Fruit fly (Drosophila melanogaster) whole organism, pupa: ENCODE data around the gene gny.

Experiments
- CG10348 ChIP-seq: fragments of 200-800 bp; sonication (Bioruptor generic); IDR thresholded peaks from 2 replicates; pipeline ENCODE4 v1.3.6; 2022; ENCODE audit warnings: missing biosample characterization, missing genetic modification characterization
- D1 ChIP-seq: fragments of 200-800 bp; sonication (Bioruptor generic); optimal IDR thresholded peaks from 2 replicates; lab custom pipeline; 2018; ENCODE audit warnings: missing biosample characterization, mild to moderate bottlenecking, missing genetic modification characterization, moderate library complexity
- EcR ChIP-seq: fragments of 200-800 bp; sonication (Bioruptor generic); optimal IDR thresholded peaks from 3 replicates; lab custom pipeline; 2019; ENCODE audit warnings: missing biosample characterization, missing genetic modification characterization, mild to moderate bottlenecking, moderate library complexity, missing genetic modification reagents
- rn ChIP-seq: fragments of 200-800 bp; sonication (Bioruptor generic); IDR thresholded peaks from 2 replicates; pipeline ENCODE4 v1.3.6; 2022; ENCODE audit warnings: missing biosample characterization, missing genetic modification characterization

- TF ChIP-seq EcR = no peak
- no peak for TF ChIP-seq D1 (tag; lab: Kevin White, UChicago)
- TF ChIP-seq CG10348 (GFP tag; lab: Robert Waterston, UW) = no peak
- no peak for TF ChIP-seq rn (GFP tag; lab: Robert Waterston, UW)
Measured at dm6 chr2L:10413251-10414127, 33.6 kb downstream of the gny start, which contains the start of the genes CG5355 and Klp31E.
